Worm (Caenorhabditis elegans) whole organism, L1 larva: ENCODE results near the gene C14E2.4.

ENCODE experiments used
- C04F5.9 ChIP-seq: sonication (generic microtip); optimal IDR thresholded peaks from 2 replicates; lab custom pipeline; 2016; ENCODE audit warnings: missing genetic modification characterization, missing compliant biosample characterization
- aha-1 ChIP-seq: fragments of 150-350 bp; optimal IDR thresholded peaks from 2 replicates; lab custom pipeline; 2014; ENCODE audit warnings: missing biosample characterization, missing genetic modification characterization
- alr-1 ChIP-seq: fragments of 200-800 bp; sonication (Bioruptor generic); optimal IDR thresholded peaks from 2 replicates; lab custom pipeline; 2018; ENCODE audit warnings: borderline replicate concordance, mild to moderate bottlenecking, missing genetic modification characterization, missing compliant biosample characterization
- aly-2 ChIP-seq: fragments of 150-350 bp; optimal IDR thresholded peaks from 2 replicates; lab custom pipeline; 2014; ENCODE audit warnings: missing biosample characterization, missing genetic modification characterization
- ama-1 ChIP-seq: fragments of 150-350 bp; optimal IDR thresholded peaks from 2 replicates; lab custom pipeline; 2014
- ceh-8 ChIP-seq: fragments of 200-800 bp; sonication (Bioruptor generic); optimal IDR thresholded peaks from 2 replicates; lab custom pipeline; 2018; ENCODE audit warnings: mild to moderate bottlenecking, missing genetic modification characterization, moderate library complexity, missing compliant biosample characterization
- ceh-82 ChIP-seq, 3 experiments: fragments of 150-350 bp in 1 of 3; sonication (generic microtip) in 2 of 3; optimal IDR thresholded peaks; 2 replicates each; lab custom pipeline; 2014 to 2017; ENCODE audit warnings: missing biosample characterization in 3 of 3, missing genetic modification characterization in 3 of 3
- ceh-88 ChIP-seq: fragments of 200-800 bp; sonication (Bioruptor generic); IDR thresholded peaks from 2 replicates; pipeline ENCODE4 v1.3.6; 2022; ENCODE audit warnings: missing genetic modification characterization, missing compliant biosample characterization
- ceh-90 ChIP-seq: sonication (generic microtip); optimal IDR thresholded peaks from 2 replicates; lab custom pipeline; 2016; ENCODE audit warnings: missing genetic modification characterization, missing compliant biosample characterization
- dpl-1 ChIP-seq, 3 experiments: fragments of 150-350 bp in 2 of 3; sonication (generic microtip) in 1 of 3; optimal IDR thresholded peaks; 2 replicates each; lab custom pipeline; 2014 to 2017; ENCODE audit warnings: missing biosample characterization in 3 of 3, missing genetic modification characterization in 3 of 3, missing genetic modification reagents in 3 of 3
- efl-1 ChIP-seq, 4 experiments: fragments of 150-350 bp; optimal IDR thresholded peaks in 3 of 4; peaks in 1 of 4; 1 replicate in 1 of 4; 2 replicates in 3 of 4; lab custom pipeline; 2014; ENCODE audit warnings: missing biosample characterization in 2 of 4, missing genetic modification characterization in 2 of 4, missing genetic modification reagents in 2 of 4
- efl-3 ChIP-seq: fragments of 200-800 bp; sonication (Bioruptor generic); optimal IDR thresholded peaks from 2 replicates; lab custom pipeline; 2018; ENCODE audit warnings: mild to moderate bottlenecking, missing genetic modification characterization, missing compliant biosample characterization
- egl-27 ChIP-seq, 2 experiments: fragments of 150-350 bp in 1 of 2; sonication (generic microtip); optimal IDR thresholded peaks; 3 replicates each; lab custom pipeline; 2017 to 2018; ENCODE audit warnings: missing biosample characterization in 2 of 2, missing genetic modification characterization in 2 of 2, missing genetic modification reagents in 2 of 2
- ets-5 ChIP-seq: fragments of 200-800 bp; sonication (Bioruptor generic); IDR thresholded peaks from 2 replicates; pipeline ENCODE4 v1.3.6; 2022; ENCODE audit warnings: missing genetic modification characterization, missing compliant biosample characterization
- fkh-10 ChIP-seq: sonication (generic microtip); optimal IDR thresholded peaks from 2 replicates; lab custom pipeline; 2017; ENCODE audit warnings: missing biosample characterization, missing genetic modification reagents, missing genetic modification characterization
- grh-1 ChIP-seq: fragments of 200-800 bp; sonication (Bioruptor generic); IDR thresholded peaks from 2 replicates; pipeline ENCODE4 v1.3.6; 2022; ENCODE audit warnings: missing genetic modification reagents, missing genetic modification characterization, missing compliant biosample characterization
- hlh-4 ChIP-seq: sonication (generic microtip); optimal IDR thresholded peaks from 2 replicates; lab custom pipeline; 2016; ENCODE audit warnings: mild to moderate bottlenecking, missing genetic modification characterization, missing compliant biosample characterization
- isw-1 ChIP-seq: fragments of 200-800 bp; sonication (Bioruptor generic); IDR thresholded peaks from 2 replicates; pipeline ENCODE4 v1.3.6; 2022; ENCODE audit warnings: missing genetic modification characterization, missing compliant biosample characterization
- jun-1 ChIP-seq: fragments of 150-350 bp; optimal IDR thresholded peaks from 2 replicates; lab custom pipeline; 2014; ENCODE audit warnings: missing biosample characterization, missing genetic modification reagents, missing genetic modification characterization
- lin-13 ChIP-seq: fragments of 150-350 bp; optimal IDR thresholded peaks from 2 replicates; lab custom pipeline; 2014; ENCODE audit warnings: missing biosample characterization, missing genetic modification reagents, missing genetic modification characterization
- lin-14 ChIP-seq: fragments of 200-800 bp; sonication (Bioruptor generic); optimal IDR thresholded peaks from 2 replicates; lab custom pipeline; 2018; ENCODE audit warnings: mild to moderate bottlenecking, missing genetic modification characterization, moderate library complexity, missing compliant biosample characterization
- lin-35 ChIP-seq, 2 experiments: fragments of 150-350 bp; optimal IDR thresholded peaks; 2 replicates each; lab custom pipeline; 2014; ENCODE audit warnings: missing biosample characterization in 2 of 2, missing genetic modification characterization in 2 of 2, missing genetic modification reagents in 2 of 2
- lir-3 ChIP-seq: sonication (generic microtip); optimal IDR thresholded peaks from 2 replicates; lab custom pipeline; 2016; ENCODE audit warnings: mild to moderate bottlenecking, missing genetic modification characterization, moderate library complexity, missing compliant biosample characterization; ENCODE audit not compliant: poor library complexity
- lsy-2 ChIP-seq, 2 experiments: fragments of 150-350 bp; optimal IDR thresholded peaks; 2 replicates each; lab custom pipeline; 2014; ENCODE audit warnings: missing biosample characterization in 2 of 2, missing genetic modification characterization in 2 of 2
- nhr-19 ChIP-seq: fragments of 200-800 bp; sonication (Bioruptor generic); conservative IDR thresholded peaks from 2 replicates; pipeline ENCODE4 v1.3.6; 2022; ENCODE audit warnings: missing genetic modification characterization, missing compliant biosample characterization
- nhr-20 ChIP-seq: sonication (generic microtip); optimal IDR thresholded peaks from 2 replicates; lab custom pipeline; 2016; ENCODE audit warnings: mild to moderate bottlenecking, missing genetic modification characterization, missing compliant biosample characterization
- nhr-28 ChIP-seq: fragments of 150-350 bp; optimal IDR thresholded peaks from 2 replicates; lab custom pipeline; 2014; ENCODE audit warnings: missing biosample characterization, missing genetic modification characterization
- nhr-47 ChIP-seq: sonication (generic microtip); optimal IDR thresholded peaks from 2 replicates; lab custom pipeline; 2016; ENCODE audit warnings: mild to moderate bottlenecking, missing genetic modification characterization, moderate library complexity, missing compliant biosample characterization
- nhr-71 ChIP-seq: sonication (generic microtip); optimal IDR thresholded peaks from 2 replicates; lab custom pipeline; 2016; ENCODE audit warnings: mild to moderate bottlenecking, missing genetic modification characterization, moderate library complexity, missing compliant biosample characterization
- nhr-90 ChIP-seq: sonication (generic microtip); optimal IDR thresholded peaks from 2 replicates; lab custom pipeline; 2016; ENCODE audit warnings: mild to moderate bottlenecking, missing genetic modification characterization, missing compliant biosample characterization; ENCODE audit not compliant: poor library complexity
- rnt-1 ChIP-seq: sonication (generic microtip); optimal IDR thresholded peaks from 2 replicates; lab custom pipeline; 2016; ENCODE audit warnings: mild to moderate bottlenecking, missing genetic modification characterization, moderate library complexity, missing compliant biosample characterization
- skn-1 ChIP-seq: fragments of 150-350 bp; optimal IDR thresholded peaks from 2 replicates; lab custom pipeline; 2014; ENCODE audit warnings: missing biosample characterization, missing genetic modification characterization
- snpc-4 ChIP-seq: fragments of 150-350 bp; optimal IDR thresholded peaks from 2 replicates; lab custom pipeline; 2014; ENCODE audit warnings: missing biosample characterization, missing genetic modification characterization
- snu-23 ChIP-seq: sonication (generic microtip); optimal IDR thresholded peaks from 2 replicates; lab custom pipeline; 2016; ENCODE audit warnings: missing genetic modification characterization, missing compliant biosample characterization
- sup-37 ChIP-seq: fragments of 200-800 bp; sonication (Bioruptor generic); optimal IDR thresholded peaks from 2 replicates; lab custom pipeline; 2018; ENCODE audit warnings: mild to moderate bottlenecking, missing genetic modification characterization, missing compliant biosample characterization
- unc-30 ChIP-seq: sonication (generic microtip); optimal IDR thresholded peaks from 2 replicates; lab custom pipeline; 2017; ENCODE audit warnings: missing biosample characterization, missing genetic modification characterization
- unc-62 ChIP-seq: fragments of 150-350 bp; optimal IDR thresholded peaks from 2 replicates; lab custom pipeline; 2014; ENCODE audit warnings: missing biosample characterization, missing genetic modification reagents, missing genetic modification characterization
- xbp-1 ChIP-seq: sonication (generic microtip); optimal IDR thresholded peaks from 2 replicates; lab custom pipeline; 2016; ENCODE audit warnings: missing genetic modification characterization, missing compliant biosample characterization
- zag-1 ChIP-seq: fragments of 150-350 bp; optimal IDR thresholded peaks from 2 replicates; lab custom pipeline; 2014; ENCODE audit warnings: missing biosample characterization, missing genetic modification characterization
- zip-4 ChIP-seq: fragments of 200-800 bp; sonication (Bioruptor generic); optimal IDR thresholded peaks from 2 replicates; lab custom pipeline; 2018; ENCODE audit warnings: mild to moderate bottlenecking, missing genetic modification characterization, moderate library complexity, missing compliant biosample characterization

The C14E2.4 gene

ce11 chrX:1853596-1853995, 32.5 kb upstream of the C14E2.4 start, which contains the start of gene T26C11.9 (continued):
- TF ChIP-seq ceh-90 (tag; lab: Kevin White, UChicago) (peak; percentile 67), fkh-10 (GFP tag; lab: Kevin White, UChicago) (no peak), lir-3 (tag; lab: Kevin White, UChicago) (peak; percentile 65), xbp-1 (tag; lab: Kevin White, UChicago) (peak; percentile 16), lin-14 (peak; percentile 35), snpc-4 (tag; lab: Kevin White, UChicago) (no peak), efl-3 (GFP tag; lab: Kevin White, UChicago) (no peak), dpl-1 (GFP tag; optimal IDR thresholded peaks at IDR 0.05; lab: Kevin White, UChicago) (peak; percentile 17 to 25 (median 22)), zip-4 (GFP tag; lab: Kevin White, UChicago) (no peak)
- TF ChIP-seq, all 84 proteins: peak for 26

ce11 chrX:1852636-1853035, 31.5 kb upstream of the C14E2.4 start, which contains the start of gene ceh-21:
ceh-21 (minus strand) TSS chrX:1852736.
- TF ChIP-seq hlh-4 (tag; lab: Kevin White, UChicago), result no peak
- no peak for TF ChIP-seq ets-5 (GFP tag; lab: Robert Waterston, UW)

- no peak for TF ChIP-seq egl-27 (tag; optimal IDR thresholded peaks at IDR 0.05; lab: Kevin White, UChicago)
These were observed 29.4 kb upstream of the C14E2.4 start for ce11 chrX:1850525-1850924.

- no peak for TF ChIP-seq hlh-4 (tag; lab: Kevin White, UChicago)
- TF ChIP-seq efl-1 (optimal IDR thresholded peaks at IDR 0.05; lab: Kevin White, UChicago), result no peak
- peak in 1 of 2 experiments; percentile 17 for TF ChIP-seq efl-1 (GFP tag; optimal IDR thresholded peaks at IDR 0.05 in 1 of 2; lab: Kevin White, UChicago)
These were observed 27.4 kb upstream of the C14E2.4 start, which contains the start of gene ceh-41 for ce11 chrX:1848575-1848974. ceh-41 (minus strand) TSS chrX:1848675.

ce11 chrX:1847685-1848084, 26.6 kb upstream of the C14E2.4 start:
- TF ChIP-seq sup-37 (GFP tag; lab: Kevin White, UChicago) (no peak), nhr-19 (GFP tag; lab: Robert Waterston, UW) (no peak), efl-3 (GFP tag; lab: Kevin White, UChicago) (no peak), lsy-2 (tag; optimal IDR thresholded peaks at IDR 0.05; lab: Kevin White, UChicago) (no peak), nhr-90 (no peak), grh-1 (no peak), ama-1 (lab: Kevin White, UChicago) (no peak), ceh-8 (no peak), zip-4 (GFP tag; lab: Kevin White, UChicago) (no peak), aha-1 (tag; lab: Kevin White, UChicago) (no peak), unc-62 (GFP tag; lab: Kevin White, UChicago) (no peak), jun-1 (no peak)
- TF ChIP-seq, all 84 proteins: peak for 0

- TF ChIP-seq skn-1 (tag; lab: Kevin White, UChicago), result peak; percentile 54
- peak; percentile 21 for TF ChIP-seq rnt-1 (tag; lab: Kevin White, UChicago)
- TF ChIP-seq fkh-10 (GFP tag; lab: Kevin White, UChicago), result no peak
- no peak for TF ChIP-seq ceh-88 (GFP tag; lab: Robert Waterston, UW)
- TF ChIP-seq lin-13 (GFP tag; lab: Kevin White, UChicago), result no peak
- TF ChIP-seq zag-1 (tag; lab: Kevin White, UChicago), result no peak
- peak; percentile 36 for TF ChIP-seq nhr-71 (tag; lab: Kevin White, UChicago)
- no peak for TF ChIP-seq C04F5.9
- peak; percentile 47 for TF ChIP-seq nhr-47 (tag; lab: Kevin White, UChicago)
- TF ChIP-seq isw-1 (GFP tag; lab: Robert Waterston, UW), result no peak
- peak; percentile 3 for TF ChIP-seq xbp-1 (tag; lab: Kevin White, UChicago)
- TF ChIP-seq aly-2, result no peak
- peak; percentile 67 to 77 (median 72) for TF ChIP-seq dpl-1 (GFP tag; optimal IDR thresholded peaks at IDR 0.05; lab: Kevin White, UChicago)
- no peak for TF ChIP-seq nhr-28 (tag; lab: Kevin White, UChicago)
- TF ChIP-seq unc-30 (tag; lab: Kevin White, UChicago), result no peak
- TF ChIP-seq lsy-2 (tag; optimal IDR thresholded peaks at IDR 0.05; lab: Kevin White, UChicago), result peak; percentile 24 to 29
- TF ChIP-seq lin-35 (GFP tag; optimal IDR thresholded peaks at IDR 0.05; lab: Kevin White, UChicago), result peak; percentile 49 to 88
- TF ChIP-seq snu-23 (GFP tag; lab: Kevin White, UChicago), result peak; percentile 50
- no peak for TF ChIP-seq ceh-8
- peak in 1 of 2 experiments; percentile 76 for TF ChIP-seq efl-1 (optimal IDR thresholded peaks at IDR 0.05; lab: Kevin White, UChicago)
- TF ChIP-seq efl-1 (GFP tag; optimal IDR thresholded peaks at IDR 0.05 in 1 of 2; lab: Kevin White, UChicago), result peak; percentile 77 to 97
- TF ChIP-seq zip-4 (GFP tag; lab: Kevin White, UChicago), result no peak
- TF ChIP-seq nhr-20 (tag; lab: Kevin White, UChicago), result peak; percentile 14
- TF ChIP-seq alr-1, result no peak
- no peak for TF ChIP-seq egl-27 (tag; optimal IDR thresholded peaks at IDR 0.05; lab: Kevin White, UChicago)
- TF ChIP-seq ceh-82 (tag; optimal IDR thresholded peaks at IDR 0.05; lab: Kevin White, UChicago), result peak in 1 of 3 experiments; percentile 38
These were observed 24.4 kb upstream of the C14E2.4 start, which contains the start of gene T26C11.4 for ce11 chrX:1845493-1845892. T26C11.4 (minus strand) TSS chrX:1845546.
